Worm (Caenorhabditis elegans): ENCODE data around the gene W02B12.11.

The W02B12.11 gene

ce11 chrII:11496767-11497166, 23.1 kb downstream of the W02B12.11 start, which contains the start of gene emc-5:
Gene emc-5 (plus strand): TSS chrII:11496780.
- no peak for TF ChIP-seq hlh-26 (GFP tag; conservative IDR thresholded peaks at IDR 0.05)
- no peak for TF ChIP-seq hlh-12 (tag; optimal IDR thresholded peaks at IDR 0.05)
- TF ChIP-seq dpff-1 (tag; optimal IDR thresholded peaks at IDR 0.05), result no peak
- TF ChIP-seq pha-4 (tag; optimal IDR thresholded peaks at IDR 0.05), result no peak
- no peak for TF ChIP-seq rpc-1 (optimal IDR thresholded peaks at IDR 0.05)
- no peak for TF ChIP-seq rpc-1 (tag; optimal IDR thresholded peaks at IDR 0.05)
- TF ChIP-seq somi-1 (GFP tag; optimal IDR thresholded peaks at IDR 0.05), result peak; percentile 10
- TF ChIP-seq chd-7 (tag; optimal IDR thresholded peaks at IDR 0.05), result no peak
- TF ChIP-seq F33H1.4 (GFP tag; IDR thresholded peaks at IDR 0.05), result no peak
- TF ChIP-seq ccch-3 (GFP tag; optimal IDR thresholded peaks at IDR 0.05), result no peak
- no peak for TF ChIP-seq nhr-27 (tag; optimal IDR thresholded peaks at IDR 0.05)
- TF ChIP-seq dox-1 (GFP tag; IDR thresholded peaks at IDR 0.05), result 0 out of 2 replicates have a peak, but pooled peaks have one; percentile 5
- no peak for TF ChIP-seq ceh-40 (GFP tag; IDR thresholded peaks at IDR 0.05)
- peak; percentile 22; the same call in 1 of the 2 replicates for TF ChIP-seq hmg-1.2 (GFP tag; IDR thresholded peaks at IDR 0.05)
- TF ChIP-seq nhr-90 (tag; optimal IDR thresholded peaks at IDR 0.05), result no peak
- peak; percentile 9 for TF ChIP-seq repo-1 (tag; optimal IDR thresholded peaks at IDR 0.05)
- TF ChIP-seq cebp-2 (GFP tag; IDR thresholded peaks at IDR 0.05), result no peak
- TF ChIP-seq madf-6 (GFP tag; IDR thresholded peaks at IDR 0.05), result peak; percentile 36; the same call in 1 of the 2 replicates
- no peak for TF ChIP-seq F49E8.2 (tag; optimal IDR thresholded peaks at IDR 0.05; ENCODE audit: insufficient read depth)
- TF ChIP-seq Y53F4B.3 (GFP tag; IDR thresholded peaks at IDR 0.05), result no peak
- no peak for TF ChIP-seq xnd-1 (tag; optimal IDR thresholded peaks at IDR 0.05)
- TF ChIP-seq die-1 (tag; optimal IDR thresholded peaks at IDR 0.05), result no peak
- TF ChIP-seq ztf-3 (GFP tag; optimal IDR thresholded peaks at IDR 0.05), result no peak
- TF ChIP-seq ceh-100 (GFP tag; IDR thresholded peaks at IDR 0.05), result no peak
- no peak for TF ChIP-seq C17E4.6 (GFP tag; IDR thresholded peaks at IDR 0.05)
- no peak for TF ChIP-seq T26A5.8 (tag; optimal IDR thresholded peaks at IDR 0.05)

ce11 chrII:11497365-11497764, 23.7 kb downstream of the W02B12.11 start, which contains the start of gene B0334.5:
Gene B0334.5 (plus strand): TSS chrII:11497665.
- TF ChIP-seq aptf-3 (GFP tag; IDR thresholded peaks at IDR 0.05) (no peak), chd-7 (tag; optimal IDR thresholded peaks at IDR 0.05) (no peak), attf-6 (GFP tag; IDR thresholded peaks at IDR 0.05) (no peak), hrde-1 (tag; optimal IDR thresholded peaks at IDR 0.05; ENCODE audit: borderline replicate concordance) (no peak), cebp-1 (GFP tag; IDR thresholded peaks at IDR 0.05) (no peak), cebp-1 (tag; optimal IDR thresholded peaks at IDR 0.05) (no peak)

- no peak for TF ChIP-seq nhr-90 (tag; optimal IDR thresholded peaks at IDR 0.05)
- TF ChIP-seq lsl-1 (GFP tag; optimal IDR thresholded peaks at IDR 0.05), result peak; percentile 5
- TF ChIP-seq nhr-80 (tag; optimal IDR thresholded peaks at IDR 0.05), result peak; percentile 9
- TF ChIP-seq mcd-1 (GFP tag; IDR thresholded peaks at IDR 0.05), result no peak
- no peak for TF ChIP-seq nhr-27 (tag; optimal IDR thresholded peaks at IDR 0.05)
- no peak for TF ChIP-seq ztf-6 (GFP tag; IDR thresholded peaks at IDR 0.05)
Observed at ce11 chrII:11500198-11500597, 26.5 kb downstream of the W02B12.11 start, which contains the start of gene B0334.20. Gene B0334.20 (minus strand): TSS chrII:11500459.

ce11 chrII:11501956-11502355, 28.3 kb downstream of the W02B12.11 start:
- TF ChIP-seq F52B5.7 (tag; optimal IDR thresholded peaks at IDR 0.05) (no peak), madf-3 (GFP tag; IDR thresholded peaks at IDR 0.05) (no peak), mes-4 (tag; optimal IDR thresholded peaks at IDR 0.05) (no peak), T26A5.8 (tag; optimal IDR thresholded peaks at IDR 0.05) (no peak), fkh-3 (tag; optimal IDR thresholded peaks at IDR 0.05) (no peak), ceh-40 (GFP tag; IDR thresholded peaks at IDR 0.05) (no peak), nfyb-1 (GFP tag; IDR thresholded peaks at IDR 0.05) (no peak), B0261.1 (tag; optimal IDR thresholded peaks at IDR 0.05) (no peak), akir-1 (GFP tag; optimal IDR thresholded peaks at IDR 0.05) (no peak), egl-18 (GFP tag; IDR thresholded peaks at IDR 0.05) (no peak), tbx-9 (tag; optimal IDR thresholded peaks at IDR 0.05; ENCODE audit: borderline replicate concordance) (no peak), D2030.7 (GFP tag; IDR thresholded peaks at IDR 0.05) (no peak), ztf-18 (tag; optimal IDR thresholded peaks at IDR 0.05) (no peak), cebp-2 (GFP tag; IDR thresholded peaks at IDR 0.05) (no peak), nhr-120 (GFP tag; IDR thresholded peaks at IDR 0.05) (no peak)
